Worm (Caenorhabditis elegans) whole organism, young adult: Measurements from ENCODE around the gene sru-35.

ENCODE experiments used
- ama-1 ChIP-seq, 3 experiments: fragments of 150-350 bp in 1 of 3; sonication (generic microtip) in 2 of 3; optimal IDR thresholded peaks; 2 replicates each; lab custom pipeline; 2014 to 2018; ENCODE audit warnings: missing biosample characterization in 2 of 3, missing genetic modification characterization in 2 of 3, missing genetic modification reagents in 2 of 3
- cebp-2 ChIP-seq: fragments of 200-800 bp; sonication (Bioruptor generic); IDR thresholded peaks from 2 replicates; pipeline ENCODE4 v1.3.6; 2022; ENCODE audit warnings: missing genetic modification characterization, missing compliant biosample characterization
- die-1 ChIP-seq: sonication (generic microtip); optimal IDR thresholded peaks from 2 replicates; lab custom pipeline; 2016; ENCODE audit warnings: missing genotype, mild to moderate bottlenecking, missing genetic modification characterization, missing compliant biosample characterization
- snpc-4 ChIP-seq, 5 experiments: fragments of 150-350 bp in 1 of 5; sonication (generic microtip) in 4 of 5; optimal IDR thresholded peaks; 2 replicates each; lab custom pipeline; 2014 to 2018; ENCODE audit warnings: missing genetic modification characterization in 5 of 5, missing biosample characterization in 3 of 5, antibody characterized with exemption in 2 of 5, mild to moderate bottlenecking in 2 of 5, missing compliant biosample characterization in 2 of 5, missing genotype in 2 of 5, moderate library complexity in 2 of 5, missing genetic modification reagents in 1 of 5
- zim-3 ChIP-seq: sonication (generic microtip); optimal IDR thresholded peaks from 2 replicates; lab custom pipeline; 2017; ENCODE audit warnings: mild to moderate bottlenecking, missing genetic modification characterization, moderate library complexity, missing compliant biosample characterization

ce11 chrIV:8825997-8826605 lies 36.1 kb upstream of the sru-35 start:
- TF ChIP-seq zim-3 (no peak), ama-1 (optimal IDR thresholded peaks at IDR 0.05; lab: Kevin White, UChicago) (peak; percentile 32), ama-1 (GFP tag; optimal IDR thresholded peaks at IDR 0.05; lab: Kevin White, UChicago) (no peak), die-1 (tag; lab: Kevin White, UChicago) (no peak), cebp-2 (GFP tag; lab: Robert Waterston, UW) (no peak), snpc-4 (GFP tag; optimal IDR thresholded peaks at IDR 0.05; lab: Kevin White, UChicago) (no peak), snpc-4 (tag; optimal IDR thresholded peaks at IDR 0.05; lab: Kevin White, UChicago) (no peak)
